Worm (Caenorhabditis elegans) whole organism, L4 larva: Measurements from ENCODE around the gene cox-6C.
A peak's percentile ranks its signal among the peaks of the same experiment; 100 is the strongest.

Experiments
- D1046.2 ChIP-seq: fragments of 200-800 bp; sonication (Bioruptor generic); IDR thresholded peaks from 2 replicates; pipeline ENCODE4 v1.3.6; 2022; ENCODE audit warnings: missing genetic modification characterization, missing compliant biosample characterization
- aha-1 ChIP-seq: fragments of 150-350 bp; peaks from one replicate; lab custom pipeline; 2014; ENCODE audit warnings: missing biosample characterization, missing genetic modification characterization
- ceh-32 ChIP-seq: sonication (generic microtip); optimal IDR thresholded peaks from 2 replicates; lab custom pipeline; 2016; ENCODE audit warnings: mild to moderate bottlenecking, missing genetic modification characterization, missing compliant biosample characterization; ENCODE audit not compliant: poor library complexity
- dmd-6 ChIP-seq: fragments of 200-800 bp; sonication (Bioruptor generic); IDR thresholded peaks from 2 replicates; pipeline ENCODE4 v1.3.6; 2022; ENCODE audit warnings: missing genetic modification reagents, missing genetic modification characterization, missing compliant biosample characterization
- dpl-1 ChIP-seq: fragments of 150-350 bp; optimal IDR thresholded peaks from 2 replicates; lab custom pipeline; 2014; ENCODE audit warnings: missing biosample characterization, missing genetic modification reagents, missing genetic modification characterization
- dve-1 ChIP-seq: sonication (generic microtip); optimal IDR thresholded peaks from 2 replicates; lab custom pipeline; 2017; ENCODE audit warnings: antibody characterized with exemption, mild to moderate bottlenecking, missing genetic modification characterization, missing compliant biosample characterization; ENCODE audit not compliant: insufficient read depth
- hlh-30 ChIP-seq: sonication (generic microtip); optimal IDR thresholded peaks from 2 replicates; lab custom pipeline; 2017; ENCODE audit warnings: antibody characterized with exemption, mild to moderate bottlenecking, missing genetic modification characterization, missing compliant biosample characterization; ENCODE audit not compliant: insufficient read depth
- lir-3 ChIP-seq: sonication (generic microtip); optimal IDR thresholded peaks from 2 replicates; lab custom pipeline; 2016; ENCODE audit warnings: mild to moderate bottlenecking, missing genetic modification characterization, missing compliant biosample characterization
- nhr-28 ChIP-seq: fragments of 150-350 bp; optimal IDR thresholded peaks from 2 replicates; lab custom pipeline; 2014; ENCODE audit warnings: missing biosample characterization, missing genetic modification characterization
- nhr-48 ChIP-seq: sonication (generic microtip); optimal IDR thresholded peaks from 2 replicates; lab custom pipeline; 2016; ENCODE audit warnings: mild to moderate bottlenecking, missing genetic modification characterization, missing compliant biosample characterization
- nhr-6 ChIP-seq: fragments of 150-350 bp; optimal IDR thresholded peaks from 2 replicates; lab custom pipeline; 2014; ENCODE audit warnings: missing biosample characterization, missing genetic modification characterization
- pqm-1 ChIP-seq: sonication (generic microtip); optimal IDR thresholded peaks from 2 replicates; lab custom pipeline; 2017; ENCODE audit warnings: missing biosample characterization, missing genetic modification characterization
- saeg-2 ChIP-seq: fragments of 200-800 bp; sonication (Bioruptor generic); IDR thresholded peaks from 2 replicates; pipeline ENCODE4 v1.3.6; 2022; ENCODE audit warnings: missing genetic modification reagents, missing genetic modification characterization, missing compliant biosample characterization
- set-16 ChIP-seq: fragments of 200-800 bp; sonication (Bioruptor generic); IDR thresholded peaks from 2 replicates; pipeline ENCODE4 v1.3.6; 2022; ENCODE audit warnings: missing genetic modification reagents, missing genetic modification characterization, missing compliant biosample characterization
- tra-1 ChIP-seq: fragments of 200-800 bp; sonication (Bioruptor generic); IDR thresholded peaks from 2 replicates; pipeline ENCODE4 v1.3.6; 2022; ENCODE audit warnings: missing genetic modification reagents, missing genetic modification characterization, missing compliant biosample characterization
- unc-62 ChIP-seq, 3 experiments: fragments of 150-350 bp in 1 of 3; sonication (generic microtip); optimal IDR thresholded peaks in 2 of 3; peaks in 1 of 3; 1 replicate in 1 of 3; 2 replicates in 2 of 3; lab custom pipeline; 2014 to 2017; ENCODE audit warnings: missing biosample characterization in 3 of 3, missing genetic modification characterization in 3 of 3, missing genetic modification reagents in 3 of 3, missing genotype in 1 of 3
- zfp-3 ChIP-seq: fragments of 200-800 bp; sonication (Bioruptor generic); conservative IDR thresholded peaks from 2 replicates; pipeline ENCODE4 v1.3.6; 2022; ENCODE audit warnings: missing genetic modification reagents, missing genetic modification characterization, missing compliant biosample characterization

cox-6C gene

ce11 chrIV:171036-171435 lies 44.5 kb downstream of the cox-6C start:
- TF ChIP-seq hlh-30 (tag; lab: Kevin White, UChicago) (peak; percentile 5), unc-62 (GFP tag; optimal IDR thresholded peaks at IDR 0.05 in 1 of 2; lab: Kevin White, UChicago) (peak in 1 of 2 experiments; percentile 78), unc-62 (tag; optimal IDR thresholded peaks at IDR 0.05; lab: Kevin White, UChicago) (no peak), set-16 (GFP tag; lab: Robert Waterston, UW) (0 out of 2 replicates have a peak, but pooled peaks have one; percentile 13), nhr-28 (tag; lab: Kevin White, UChicago) (no peak)

DNA sequence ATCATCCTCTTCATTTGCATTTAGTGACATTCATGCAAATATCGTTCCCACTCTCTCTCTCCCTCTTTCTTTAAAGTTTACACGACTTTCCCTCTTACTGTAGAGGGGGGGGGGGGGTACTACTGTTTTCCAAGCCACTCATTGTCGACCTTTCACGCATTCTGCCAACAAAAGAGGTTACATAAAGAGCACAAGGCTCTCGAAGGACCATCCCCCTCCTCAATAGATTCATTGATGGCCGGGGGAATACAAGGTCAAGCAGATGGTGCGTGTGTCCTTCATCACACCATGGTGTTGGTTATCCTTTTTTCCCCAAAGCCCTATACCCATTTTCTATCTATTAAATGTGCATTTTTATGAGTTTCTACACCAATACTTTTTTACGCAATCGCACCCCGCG lies 46.5 kb downstream of the cox-6C start:
- TF ChIP-seq aha-1 (tag; lab: Kevin White, UChicago) (peak; percentile 42), unc-62 (GFP tag; optimal IDR thresholded peaks at IDR 0.05 in 1 of 2; lab: Kevin White, UChicago) (no peak), unc-62 (tag; optimal IDR thresholded peaks at IDR 0.05; lab: Kevin White, UChicago) (no peak), lir-3 (tag; lab: Kevin White, UChicago) (no peak), pqm-1 (no peak)

ce11 chrIV:174115-174514 lies 47.6 kb downstream of the cox-6C start:
- TF ChIP-seq aha-1 (tag; lab: Kevin White, UChicago): peak; percentile 56
- TF ChIP-seq ceh-32: no peak
- TF ChIP-seq tra-1: no peak
- no peak for TF ChIP-seq dpl-1 (GFP tag; lab: Kevin White, UChicago)

ce11 chrIV:175698-176097 lies 49.2 kb downstream of the cox-6C start:
- TF ChIP-seq set-16 (GFP tag; lab: Robert Waterston, UW): peak; percentile 66
- no peak for TF ChIP-seq nhr-6 (tag; lab: Kevin White, UChicago)
- no peak for TF ChIP-seq D1046.2
- no peak for TF ChIP-seq dve-1 (tag; lab: Kevin White, UChicago)
- no peak for TF ChIP-seq dmd-6 (GFP tag; lab: Robert Waterston, UW)
- TF ChIP-seq zfp-3 (GFP tag; lab: Robert Waterston, UW): 0 out of 2 replicates have a peak, but pooled peaks have one; percentile 21
- TF ChIP-seq nhr-48 (tag; lab: Kevin White, UChicago): no peak
- no peak for TF ChIP-seq saeg-2 (GFP tag; lab: Robert Waterston, UW)
